Worm (Caenorhabditis elegans) whole organism, L4/young adult: Measurements from ENCODE around the gene K02E2.8.

ENCODE experiments used
- W03F9.2 ChIP-seq: fragments of 150-350 bp; optimal IDR thresholded peaks from 2 replicates; lab custom pipeline; 2014; ENCODE audit warnings: missing biosample characterization, missing genetic modification characterization
- him-1 ChIP-seq: sonication (generic microtip); optimal IDR thresholded peaks from 2 replicates; lab custom pipeline; 2016; ENCODE audit warnings: missing genotype, missing genetic modification reagents, missing genetic modification characterization, missing compliant biosample characterization

- no peak for TF ChIP-seq him-1 (tag; lab: Kevin White, UChicago)
- TF ChIP-seq W03F9.2 (tag; lab: Kevin White, UChicago) = no peak
Observed at ce11 chrV:20338020-20338419, 28.7 kb downstream of the K02E2.8 start.
